Worm (Caenorhabditis elegans) whole organism, L3 larva: Measurements from ENCODE around the gene rsp-8.

ENCODE experiments used
- ceh-82 ChIP-seq: fragments of 150-350 bp; optimal IDR thresholded peaks from 2 replicates; lab custom pipeline; 2014; ENCODE audit warnings: missing biosample characterization, missing genetic modification characterization
- pha-4 ChIP-seq: fragments of 150-350 bp; optimal IDR thresholded peaks from 2 replicates; lab custom pipeline; 2014; ENCODE audit warnings: missing biosample characterization, missing genetic modification reagents, missing genetic modification characterization
- unc-39 ChIP-seq: sonication (generic microtip); optimal IDR thresholded peaks from 4 replicates; lab custom pipeline; 2017; ENCODE audit warnings: missing biosample characterization, missing genetic modification characterization

- TF ChIP-seq unc-39 (tag; lab: Kevin White, UChicago) (no peak), ceh-82 (no peak), pha-4 (no peak)
Observed at ce11 chrIII:11780183-11780664, 46.0 kb upstream of the rsp-8 start, which contains the start of gene C24H11.5.
